Worm (Caenorhabditis elegans) whole organism, L2 larva: Measurements from ENCODE around the gene K08H10.10.

Experiments used
- aly-2 ChIP-seq: fragments of 150-350 bp; optimal IDR thresholded peaks from 2 replicates; lab custom pipeline; 2014; ENCODE audit warnings: missing biosample characterization, missing genetic modification characterization
- dmd-4 ChIP-seq: sonication (generic microtip); optimal IDR thresholded peaks from 2 replicates; lab custom pipeline; 2017; ENCODE audit warnings: missing biosample characterization, missing genetic modification characterization
- elt-3 ChIP-seq: sonication (generic microtip); optimal IDR thresholded peaks from 2 replicates; lab custom pipeline; 2017; ENCODE audit warnings: missing biosample characterization, missing genetic modification characterization
- gmeb-1 ChIP-seq: fragments of 150-350 bp; optimal IDR thresholded peaks from 2 replicates; lab custom pipeline; 2014; ENCODE audit warnings: missing biosample characterization, missing genetic modification characterization
- nhr-237 ChIP-seq: fragments of 150-350 bp; optimal IDR thresholded peaks from 2 replicates; lab custom pipeline; 2014; ENCODE audit warnings: missing biosample characterization, missing genetic modification characterization
- snpc-4 ChIP-seq: fragments of 150-350 bp; optimal IDR thresholded peaks from 2 replicates; lab custom pipeline; 2014; ENCODE audit warnings: missing biosample characterization, missing genetic modification characterization
- ztf-11 ChIP-seq: sonication (generic microtip); optimal IDR thresholded peaks from 2 replicates; lab custom pipeline; 2017; ENCODE audit warnings: missing biosample characterization, missing genetic modification characterization

ce11 chrV:10002720-10003119 lies 1.9 kb downstream of the K08H10.10 start:
- TF ChIP-seq dmd-4, result no peak
- TF ChIP-seq snpc-4 (tag; lab: Kevin White, UChicago), result no peak
- TF ChIP-seq nhr-237 (tag; lab: Kevin White, UChicago), result no peak
- no peak for TF ChIP-seq aly-2 (tag; lab: Kevin White, UChicago)
- no peak for TF ChIP-seq ztf-11
- no peak for TF ChIP-seq elt-3 (tag; lab: Kevin White, UChicago)
- TF ChIP-seq gmeb-1 (tag; lab: Kevin White, UChicago), result no peak
